Worm (Caenorhabditis elegans) whole organism, early embryonic: ENCODE data around the gene mig-39.
A peak's percentile ranks its signal among the peaks of the same experiment; 100 is the strongest.

Experiments used
- B0310.2 ChIP-seq: sonication (generic microtip); optimal IDR thresholded peaks from 2 replicates; lab custom pipeline; 2016; ENCODE audit warnings: mild to moderate bottlenecking, missing genetic modification characterization, missing compliant biosample characterization
- F13C5.2 ChIP-seq: sonication (generic microtip); optimal IDR thresholded peaks from 2 replicates; lab custom pipeline; 2017; ENCODE audit warnings: mild to moderate bottlenecking, missing genetic modification characterization, inconsistent platforms, missing compliant biosample characterization
- aly-1 ChIP-seq: sonication (generic microtip); optimal IDR thresholded peaks from 2 replicates; lab custom pipeline; 2016; ENCODE audit warnings: missing genetic modification characterization, missing compliant biosample characterization
- ama-1 ChIP-seq: fragments of 150-350 bp; optimal IDR thresholded peaks from 2 replicates; lab custom pipeline; 2014
- ceh-13 ChIP-seq: fragments of 200-800 bp; sonication (Bioruptor generic); optimal IDR thresholded peaks from 2 replicates; lab custom pipeline; 2018; ENCODE audit warnings: mild to moderate bottlenecking, missing genetic modification characterization, missing compliant biosample characterization
- ceh-36 ChIP-seq: sonication (generic microtip); optimal IDR thresholded peaks from 2 replicates; lab custom pipeline; 2016; ENCODE audit warnings: missing genetic modification characterization, inconsistent platforms, missing compliant biosample characterization
- ets-7 ChIP-seq: sonication (generic microtip); optimal IDR thresholded peaks from 2 replicates; lab custom pipeline; 2016; ENCODE audit warnings: missing genotype, missing genetic modification characterization, missing compliant biosample characterization
- flt-1 ChIP-seq: fragments of 200-800 bp; sonication (Bioruptor generic); IDR thresholded peaks from 2 replicates; pipeline ENCODE4 v1.3.6; 2022; ENCODE audit warnings: missing genetic modification characterization, missing compliant biosample characterization
- hmbx-1 ChIP-seq: sonication (generic microtip); optimal IDR thresholded peaks from 2 replicates; lab custom pipeline; 2016; ENCODE audit warnings: mild to moderate bottlenecking, missing genetic modification characterization, missing compliant biosample characterization
- hmg-4 ChIP-seq: fragments of 200-800 bp; sonication (Bioruptor generic); optimal IDR thresholded peaks from 2 replicates; lab custom pipeline; 2018; ENCODE audit warnings: mild to moderate bottlenecking, missing genetic modification characterization, missing compliant biosample characterization
- hnd-1 ChIP-seq: sonication (generic microtip); optimal IDR thresholded peaks from 2 replicates; lab custom pipeline; 2016; ENCODE audit warnings: missing genetic modification characterization, missing compliant biosample characterization
- pes-1 ChIP-seq: fragments of 200-800 bp; sonication (Bioruptor generic); IDR thresholded peaks from 2 replicates; pipeline ENCODE4 v1.3.6; 2022; ENCODE audit warnings: missing genetic modification reagents, missing genetic modification characterization, missing compliant biosample characterization
- scrt-1 ChIP-seq: fragments of 200-800 bp; sonication (Bioruptor generic); IDR thresholded peaks from 2 replicates; pipeline ENCODE4 v1.3.6; 2022; ENCODE audit warnings: missing genetic modification characterization, missing compliant biosample characterization
- sea-1 ChIP-seq: fragments of 200-800 bp; sonication (Bioruptor generic); conservative IDR thresholded peaks from 2 replicates; pipeline ENCODE4 v1.3.6; 2022; ENCODE audit warnings: missing genetic modification characterization, missing compliant biosample characterization
- tbx-11 ChIP-seq: fragments of 200-800 bp; sonication (Bioruptor generic); IDR thresholded peaks from 2 replicates; pipeline ENCODE4 v1.3.6; 2022; ENCODE audit warnings: missing genetic modification characterization, missing compliant biosample characterization
- tbx-37 ChIP-seq: fragments of 200-800 bp; sonication (Bioruptor generic); conservative IDR thresholded peaks from 2 replicates; pipeline ENCODE4 v1.3.6; 2022; ENCODE audit warnings: missing genetic modification reagents, missing genetic modification characterization, missing compliant biosample characterization
- tra-4 ChIP-seq: sonication (generic microtip); optimal IDR thresholded peaks from 2 replicates; lab custom pipeline; 2017; ENCODE audit warnings: missing genetic modification characterization, missing compliant biosample characterization

Gene mig-39

DNA sequence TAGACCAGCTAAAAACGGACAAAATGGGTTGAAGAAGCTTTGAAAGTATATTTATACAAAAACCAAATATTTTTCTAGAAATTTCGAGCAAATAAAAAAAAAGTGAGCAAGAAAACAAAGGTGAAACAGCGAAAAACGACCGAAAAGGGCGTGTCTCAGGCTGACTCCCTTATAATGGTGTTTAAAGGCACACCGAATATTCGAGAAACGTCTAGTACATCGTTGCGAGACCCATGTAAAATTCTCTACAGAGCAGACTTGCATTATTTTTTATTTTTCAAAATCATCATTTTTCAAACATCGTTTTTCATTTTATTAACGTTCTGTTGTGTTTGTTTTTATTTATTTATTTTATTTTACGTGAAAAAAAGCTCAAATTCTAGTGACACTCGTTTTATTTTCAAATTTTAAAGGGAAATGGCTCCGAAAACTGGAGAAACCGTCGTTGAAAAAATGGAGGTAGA is 19.9 kb upstream of the mig-39 start, which contains the start of gene rpn-3:
rpn-3 (plus strand) TSS at position 414 of the 464 bp plus-strand sequence.
- no peak for TF ChIP-seq scrt-1 (GFP tag; lab: Robert Waterston, UW)
- no peak for TF ChIP-seq hmbx-1 (tag; lab: Kevin White, UChicago)
- TF ChIP-seq sea-1: no peak
- no peak for TF ChIP-seq B0310.2 (tag; lab: Kevin White, UChicago)
- TF ChIP-seq ceh-13 (GFP tag; lab: Kevin White, UChicago): no peak
- 0 out of 2 replicates have a peak, but pooled peaks have one; percentile 27 for TF ChIP-seq pes-1 (GFP tag; lab: Robert Waterston, UW)
- no peak; the same call in 1 of the 2 replicates for TF ChIP-seq flt-1 (GFP tag; lab: Robert Waterston, UW)
- TF ChIP-seq hnd-1 (tag; lab: Kevin White, UChicago): no peak
- peak; percentile 84 for TF ChIP-seq F13C5.2 (tag; lab: Kevin White, UChicago)

DNA sequence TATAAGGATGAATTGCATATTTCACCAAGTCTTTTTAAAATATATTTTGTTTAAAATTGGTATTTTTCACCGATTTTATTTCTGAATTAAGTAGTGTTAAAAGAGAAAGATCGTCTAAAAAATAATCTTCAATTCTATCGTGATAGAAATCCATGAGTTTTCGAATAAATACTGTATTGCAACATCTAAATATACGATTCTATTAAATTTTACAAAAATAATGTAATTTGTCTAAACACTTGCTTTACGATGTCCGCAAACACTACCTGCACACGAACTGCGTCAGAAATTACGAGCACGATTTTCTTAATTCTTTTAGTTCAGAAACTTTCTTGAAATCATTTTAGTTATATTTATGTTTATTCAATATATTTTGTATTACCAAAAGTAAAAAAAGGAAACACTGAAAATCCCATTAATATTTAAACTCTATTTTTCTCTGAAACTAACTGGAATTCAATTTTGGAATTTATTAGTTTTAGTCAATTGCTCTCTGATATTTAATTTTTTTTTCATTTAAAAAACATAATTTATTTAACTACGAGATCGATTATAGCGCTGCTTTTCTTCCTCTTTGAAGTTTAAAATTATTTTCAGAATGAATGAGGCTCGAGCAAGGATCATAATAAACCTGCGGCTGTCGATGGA is 17.6 kb upstream of the mig-39 start, which contains the start of gene mrpl-32:
mrpl-32 (plus strand) TSS at position 598 of the 648 bp plus-strand sequence.
- no peak for TF ChIP-seq ets-7
- TF ChIP-seq ama-1 (lab: Kevin White, UChicago): no peak
- no peak for TF ChIP-seq scrt-1 (GFP tag; lab: Robert Waterston, UW)
- TF ChIP-seq sea-1: no peak
- no peak for TF ChIP-seq ceh-13 (GFP tag; lab: Kevin White, UChicago)
- no peak for TF ChIP-seq tbx-11 (GFP tag; lab: Robert Waterston, UW)
- TF ChIP-seq hmg-4 (GFP tag; lab: Kevin White, UChicago): no peak
- TF ChIP-seq B0310.2 (tag; lab: Kevin White, UChicago): no peak
- no peak for TF ChIP-seq ceh-36
- TF ChIP-seq tbx-37 (GFP tag; lab: Robert Waterston, UW): no peak
- TF ChIP-seq tra-4 (tag; lab: Kevin White, UChicago): no peak
- TF ChIP-seq pes-1 (GFP tag; lab: Robert Waterston, UW): no peak
- no peak for TF ChIP-seq flt-1 (GFP tag; lab: Robert Waterston, UW)
- no peak for TF ChIP-seq hnd-1 (tag; lab: Kevin White, UChicago)
- no peak for TF ChIP-seq aly-1 (tag; lab: Kevin White, UChicago)

DNA sequence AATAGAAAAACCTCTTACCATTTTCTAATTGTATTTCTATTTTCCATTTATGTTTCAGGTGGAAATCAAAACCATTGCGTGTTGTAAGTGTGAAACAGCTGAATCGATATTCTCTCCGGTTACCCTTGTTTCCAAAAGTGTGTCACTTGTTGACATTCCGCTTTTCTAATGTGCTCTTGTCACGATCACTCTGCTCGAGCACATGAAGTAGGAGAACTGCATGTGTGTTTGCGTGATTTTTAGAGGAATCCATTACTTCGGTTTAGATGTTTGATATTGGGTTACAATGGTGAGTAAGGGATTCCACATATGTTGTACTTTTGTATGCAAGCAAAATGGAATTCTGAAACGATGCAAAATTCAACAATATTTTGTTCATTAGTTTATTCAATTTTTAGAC is 16.3 kb upstream of the mig-39 start:
- TF ChIP-seq tbx-37 (GFP tag; lab: Robert Waterston, UW): no peak
- no peak for TF ChIP-seq aly-1 (tag; lab: Kevin White, UChicago)
- TF ChIP-seq F13C5.2 (tag; lab: Kevin White, UChicago): no peak
- no peak for TF ChIP-seq ama-1 (lab: Kevin White, UChicago)
- TF ChIP-seq hmbx-1 (tag; lab: Kevin White, UChicago): no peak
- no peak for TF ChIP-seq ceh-13 (GFP tag; lab: Kevin White, UChicago)
- TF ChIP-seq hnd-1 (tag; lab: Kevin White, UChicago): no peak
- TF ChIP-seq tra-4 (tag; lab: Kevin White, UChicago): no peak
- no peak for TF ChIP-seq ceh-36
- no peak for TF ChIP-seq hmg-4 (GFP tag; lab: Kevin White, UChicago)
- no peak for TF ChIP-seq B0310.2 (tag; lab: Kevin White, UChicago)
- TF ChIP-seq ets-7: no peak
- no peak for TF ChIP-seq scrt-1 (GFP tag; lab: Robert Waterston, UW)

DNA sequence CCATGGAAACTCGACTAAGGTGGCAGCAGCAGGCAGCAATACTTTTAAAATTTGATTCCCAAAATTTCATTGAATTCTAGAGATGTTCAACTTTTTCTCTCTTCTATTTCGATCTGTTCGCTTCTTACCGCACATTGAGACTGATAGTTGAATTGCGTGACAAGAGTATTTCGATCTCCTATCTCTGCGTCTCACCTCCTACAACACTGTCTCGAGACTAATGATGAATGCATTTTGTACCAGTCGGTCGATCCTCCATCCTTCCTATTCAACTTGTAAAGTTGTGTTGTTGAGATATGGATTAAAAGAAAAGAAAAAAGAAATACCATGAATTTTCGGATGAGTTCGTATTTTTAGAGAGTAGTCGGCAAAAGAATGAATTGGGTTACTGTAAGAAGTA is 15.7 kb upstream of the mig-39 start:
- TF ChIP-seq aly-1 (tag; lab: Kevin White, UChicago): no peak
- no peak for TF ChIP-seq hmg-4 (GFP tag; lab: Kevin White, UChicago)

DNA sequence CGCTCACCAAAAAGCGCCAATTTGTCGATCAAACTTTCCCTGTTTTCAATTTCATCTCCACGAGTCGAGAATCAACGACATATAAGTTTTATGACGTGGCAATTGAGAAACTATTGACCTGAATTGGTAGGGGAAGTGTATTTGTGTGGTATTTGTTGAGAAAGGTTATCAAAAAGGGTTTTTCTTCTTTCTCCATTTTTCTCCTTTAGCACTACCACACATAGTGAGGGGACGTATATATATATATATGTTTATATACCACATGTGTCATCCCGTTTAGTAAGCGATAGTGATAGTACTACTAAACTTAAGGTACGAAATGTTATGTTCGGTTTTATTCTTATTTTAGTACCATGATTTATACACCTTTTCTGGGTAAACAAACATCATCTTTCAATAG is 9.2 kb upstream of the mig-39 start:
- TF ChIP-seq flt-1 (GFP tag; lab: Robert Waterston, UW) (no peak), tra-4 (tag; lab: Kevin White, UChicago) (no peak), pes-1 (GFP tag; lab: Robert Waterston, UW) (no peak), hmbx-1 (tag; lab: Kevin White, UChicago) (no peak), hmg-4 (GFP tag; lab: Kevin White, UChicago) (no peak), ama-1 (lab: Kevin White, UChicago) (no peak), tbx-11 (GFP tag; lab: Robert Waterston, UW) (no peak), ceh-36 (no peak), hnd-1 (tag; lab: Kevin White, UChicago) (no peak), ets-7 (no peak), sea-1 (no peak)

DNA sequence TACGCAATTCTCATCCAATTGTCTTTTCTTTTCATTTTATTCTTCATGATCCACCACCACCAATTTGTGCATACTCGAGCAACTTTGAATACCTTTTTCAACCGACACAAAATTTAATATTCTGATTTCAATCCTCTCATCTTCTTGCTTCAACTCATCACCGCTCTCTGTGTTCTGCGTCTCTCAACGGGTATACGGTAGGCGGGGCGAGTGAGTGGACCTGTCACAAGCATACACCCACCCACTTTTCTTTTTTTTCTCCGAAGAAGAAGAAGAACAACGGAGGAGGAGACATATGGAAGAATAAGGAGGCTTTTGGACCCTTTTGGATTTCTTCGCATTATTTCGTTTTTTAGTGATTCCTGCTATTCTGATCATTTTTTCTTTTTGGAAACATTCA is 5.4 kb upstream of the mig-39 start:
- no peak for TF ChIP-seq ama-1 (lab: Kevin White, UChicago)
- no peak for TF ChIP-seq flt-1 (GFP tag; lab: Robert Waterston, UW)
- TF ChIP-seq F13C5.2 (tag; lab: Kevin White, UChicago): no peak
- TF ChIP-seq B0310.2 (tag; lab: Kevin White, UChicago): no peak
- no peak for TF ChIP-seq scrt-1 (GFP tag; lab: Robert Waterston, UW)
- no peak for TF ChIP-seq ets-7
- TF ChIP-seq sea-1: no peak
- no peak for TF ChIP-seq tra-4 (tag; lab: Kevin White, UChicago)

DNA sequence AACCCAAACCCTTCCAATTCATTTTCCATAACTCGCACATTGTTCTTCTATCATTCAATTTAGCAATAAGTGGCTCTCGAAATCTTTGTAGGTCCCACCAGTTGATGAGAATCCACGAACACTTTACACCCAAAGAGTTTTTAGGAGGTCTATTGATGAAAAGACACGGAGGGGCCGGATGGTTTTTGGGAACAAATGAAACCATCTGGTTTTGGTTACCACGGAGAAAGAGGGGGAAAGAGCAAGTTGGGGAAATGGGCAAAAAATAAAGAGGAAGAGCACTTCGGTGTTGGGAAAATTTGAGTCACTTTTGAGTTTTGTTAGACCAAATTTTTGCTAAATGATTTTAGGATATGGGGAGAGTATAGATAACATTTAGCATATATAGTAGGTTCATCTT is 685 bp downstream of the mig-39 start:
- TF ChIP-seq sea-1 (no peak), tbx-11 (GFP tag; lab: Robert Waterston, UW) (no peak), F13C5.2 (tag; lab: Kevin White, UChicago) (no peak), scrt-1 (GFP tag; lab: Robert Waterston, UW) (no peak), ceh-13 (GFP tag; lab: Kevin White, UChicago) (no peak), ceh-36 (no peak), tra-4 (tag; lab: Kevin White, UChicago) (no peak), hnd-1 (tag; lab: Kevin White, UChicago) (no peak), flt-1 (GFP tag; lab: Robert Waterston, UW) (no peak), pes-1 (GFP tag; lab: Robert Waterston, UW) (no peak), ama-1 (lab: Kevin White, UChicago) (no peak), ets-7 (no peak), B0310.2 (tag; lab: Kevin White, UChicago) (no peak)
